Worm (Caenorhabditis elegans): ENCODE data around the gene nsph-4.2.

ce11 chrIV:5188051-5188450, 30.5 kb upstream of the nsph-4.2 start:
- TF ChIP-seq unc-62 (GFP tag; optimal IDR thresholded peaks at IDR 0.05) (no peak), alr-1 (tag; optimal IDR thresholded peaks at IDR 0.05) (no peak), nhr-11 (tag; optimal IDR thresholded peaks at IDR 0.05) (no peak)
